Fruit fly (Drosophila melanogaster): ENCODE measurements around the gene CG17780.

dm6 chr3R:24384952-24385351 lies at the start of gene CG17780:
- TF ChIP-seq insv (optimal IDR thresholded peaks at IDR 0.05) (no peak), Myc (optimal IDR thresholded peaks at IDR 0.05) (no peak)

Measured in Kc167 (cell line).